Fruit fly (Drosophila melanogaster) ovary, adult (tissue): ENCODE measurements around the gene AANATL7.
"Not testable (repeated sequence)": the region's sequence is repeated elsewhere in the genome, so short reads cannot be mapped to it uniquely, and the experiment has no call there.

ENCODE experiments used
- CG17801 ChIP-seq: fragments of 200-800 bp; optimal IDR thresholded peaks from 2 replicates; lab custom pipeline; 2019; ENCODE audit warnings: missing biosample characterization, mild to moderate bottlenecking, missing genetic modification characterization, moderate library complexity; ENCODE audit not compliant: partially characterized antibody

AANATL7 gene

dm6 chrX:2610236-2610635 lies 29.5 kb downstream of the AANATL7 start, which contains the start of gene eIF3g1:
Gene eIF3g1 (minus strand): TSS chrX:2610336.
- TF ChIP-seq CG17801 (GFP tag; lab: Kevin White, UChicago) = not testable (repeated sequence)

dm6 chrX:2617417-2617816 lies 36.7 kb downstream of the AANATL7 start:
- TF ChIP-seq CG17801 (GFP tag; lab: Kevin White, UChicago) = no peak

- peak; percentile 82 for TF ChIP-seq CG17801 (GFP tag; lab: Kevin White, UChicago)
Measured at dm6 chrX:2619651-2620050, 38.9 kb downstream of the AANATL7 start, which contains the start of the genes Tsp3A and Seipin. Gene Tsp3A (minus strand): TSS chrX:2619738. Gene Seipin (plus strand): TSS chrX:2619799.

dm6 chrX:2624525-2625006 lies 43.8 kb downstream of the AANATL7 start, which contains the start of the genes brv3 and Pi4KIIIalpha:
Gene brv3 (minus strand): TSS chrX:2624575.
Gene Pi4KIIIalpha (plus strand): TSS chrX:2624804.
- no peak for TF ChIP-seq CG17801 (GFP tag; lab: Kevin White, UChicago)

dm6 chrX:2625009-2625408 lies 44.3 kb downstream of the AANATL7 start:
- no peak for TF ChIP-seq CG17801 (GFP tag; lab: Kevin White, UChicago)
